Worm (Caenorhabditis elegans): Measurements from ENCODE around the gene Y54G2A.49.
A peak's percentile ranks its signal among the peaks of the same experiment; 100 is the strongest.
"Not testable (repeated sequence)": the region's sequence is repeated elsewhere in the genome, so short reads cannot be mapped to it uniquely, and the experiment has no call there.

The Y54G2A.49 gene

DNA sequence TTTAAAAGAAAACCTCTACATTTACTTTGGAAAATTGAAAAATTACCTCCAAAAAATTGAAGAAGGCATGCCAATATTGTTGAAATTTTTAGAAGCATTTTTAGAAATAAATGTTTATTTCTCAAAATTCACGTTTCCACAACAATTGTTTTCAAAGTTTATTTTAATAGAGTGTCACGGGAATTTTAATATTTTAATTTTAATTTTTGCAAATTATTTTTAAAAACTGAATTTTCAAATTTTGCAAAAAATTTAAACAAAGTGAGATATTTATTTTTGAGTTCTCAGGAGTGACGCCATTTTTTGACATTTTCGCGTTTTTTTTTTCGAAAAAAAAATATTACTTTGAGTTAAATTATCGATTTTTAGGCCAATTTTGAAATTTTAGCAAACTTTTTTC lies at the start of gene Y54G2A.49:
Gene Y54G2A.49, minus strand, starts transcription at position 101 of the 400 bp plus-strand sequence.
- TF ChIP-seq cog-1 (tag; optimal IDR thresholded peaks at IDR 0.05) (no peak), med-1 (GFP tag; optimal IDR thresholded peaks at IDR 0.05; ENCODE audit: insufficient read depth) (no peak), ztf-29 (GFP tag; IDR thresholded peaks at IDR 0.05) (no peak), ref-1 (GFP tag; conservative IDR thresholded peaks at IDR 0.05) (no peak), klf-2 (GFP tag; conservative IDR thresholded peaks at IDR 0.05) (no peak), flt-1 (GFP tag; IDR thresholded peaks at IDR 0.05) (no peak), T22C8.4 (GFP tag; IDR thresholded peaks at IDR 0.05) (no peak), tab-1 (GFP tag; IDR thresholded peaks at IDR 0.05) (no peak), ztf-23 (GFP tag; IDR thresholded peaks at IDR 0.05) (no peak)

DNA sequence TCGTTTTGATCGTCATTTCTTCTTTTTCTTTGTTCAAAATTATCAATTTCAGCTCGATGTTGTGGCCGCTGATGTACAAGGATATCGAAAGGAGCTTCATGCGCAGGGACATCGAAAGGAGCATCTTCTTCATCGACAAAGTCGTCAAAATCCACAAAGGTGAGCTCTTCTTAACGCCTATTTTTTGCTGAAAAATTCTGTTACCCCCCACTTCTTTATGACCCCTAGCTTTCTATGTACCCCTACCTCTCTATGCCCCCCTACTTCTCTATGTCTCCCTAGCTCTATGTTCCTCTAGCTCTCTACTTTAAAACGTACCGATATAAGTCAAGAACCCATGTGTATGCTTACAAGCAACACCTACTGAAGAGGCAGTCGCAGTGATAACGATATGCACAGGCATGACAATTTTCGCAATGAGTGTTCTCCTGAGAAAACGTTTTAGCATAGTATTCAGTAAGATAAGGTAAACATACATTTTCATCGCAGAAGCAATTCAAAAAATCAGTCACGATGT lies 44.6 kb upstream of the Y54G2A.49 start, which contains the start of gene Y54G2A.36:
Gene Y54G2A.36, plus strand, starts transcription at position 51 of the 517 bp plus-strand sequence.
- TF ChIP-seq flt-1 (GFP tag; IDR thresholded peaks at IDR 0.05) (no peak), ztf-23 (GFP tag; IDR thresholded peaks at IDR 0.05) (no peak), med-1 (GFP tag; optimal IDR thresholded peaks at IDR 0.05; ENCODE audit: insufficient read depth) (no peak), ztf-29 (GFP tag; IDR thresholded peaks at IDR 0.05) (no peak), tab-1 (GFP tag; IDR thresholded peaks at IDR 0.05) (no peak), ref-1 (GFP tag; conservative IDR thresholded peaks at IDR 0.05) (no peak), T22C8.4 (GFP tag; IDR thresholded peaks at IDR 0.05) (no peak), klf-2 (GFP tag; conservative IDR thresholded peaks at IDR 0.05) (no peak), cog-1 (tag; optimal IDR thresholded peaks at IDR 0.05) (no peak)

DNA sequence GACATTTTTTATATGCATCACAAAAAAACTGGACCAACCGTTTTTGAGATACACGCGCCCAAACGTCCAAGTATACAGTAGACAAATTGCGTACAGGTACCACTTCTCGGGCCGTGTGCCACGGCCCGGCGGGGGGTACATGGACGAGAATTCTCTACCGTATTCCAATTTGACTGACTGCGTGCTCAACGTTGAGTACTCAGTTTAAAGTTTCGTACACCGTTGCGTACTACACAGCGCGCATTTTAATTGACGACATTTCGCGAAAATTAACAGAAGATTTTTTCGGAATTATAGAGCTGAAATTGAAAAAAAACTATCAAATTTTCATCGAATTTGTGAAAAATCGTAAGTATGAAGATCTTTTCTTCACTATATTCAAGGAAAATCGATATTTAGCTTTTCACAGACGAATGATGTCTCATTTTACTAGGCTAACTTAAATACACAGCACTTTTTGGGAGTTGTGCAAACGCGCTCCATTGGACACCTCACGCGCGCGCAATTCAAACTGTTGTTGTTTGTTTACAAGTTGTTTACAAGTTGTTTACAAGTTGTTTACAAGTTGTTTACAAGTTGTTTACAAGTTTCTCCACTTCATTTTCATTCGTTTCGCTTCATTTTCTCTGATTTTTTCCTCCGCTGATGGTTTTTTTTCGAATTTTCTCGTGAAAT lies 43.1 kb upstream of the Y54G2A.49 start:
- TF ChIP-seq cog-1 (tag; optimal IDR thresholded peaks at IDR 0.05), result peak; percentile 14

DNA sequence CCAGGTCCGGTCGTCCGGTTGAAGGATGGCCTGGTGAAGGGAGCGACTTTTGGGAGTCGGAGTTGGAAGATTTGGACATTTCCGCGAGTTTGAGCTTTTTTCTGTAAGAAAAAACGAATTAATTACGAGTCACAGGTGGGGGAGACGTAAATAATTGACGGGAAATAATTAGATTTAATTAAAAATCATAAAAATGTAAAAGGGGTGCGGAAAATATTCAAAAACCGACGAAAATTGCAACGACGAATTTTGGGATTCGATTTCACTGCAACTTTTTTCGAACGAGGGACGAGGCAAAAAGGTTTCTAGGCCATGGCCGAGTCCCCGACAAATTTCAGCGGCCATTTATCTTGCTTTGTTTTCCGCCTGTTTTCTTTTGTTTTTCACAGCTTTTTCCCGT lies 41.6 kb upstream of the Y54G2A.49 start, which contains the start of gene Y54G2A.19:
Gene Y54G2A.19, minus strand, starts transcription at position 101 of the 400 bp plus-strand sequence.
- TF ChIP-seq T22C8.4 (GFP tag; IDR thresholded peaks at IDR 0.05); ztf-29 (GFP tag; IDR thresholded peaks at IDR 0.05); cog-1 (tag; optimal IDR thresholded peaks at IDR 0.05): not testable (repeated sequence)

DNA sequence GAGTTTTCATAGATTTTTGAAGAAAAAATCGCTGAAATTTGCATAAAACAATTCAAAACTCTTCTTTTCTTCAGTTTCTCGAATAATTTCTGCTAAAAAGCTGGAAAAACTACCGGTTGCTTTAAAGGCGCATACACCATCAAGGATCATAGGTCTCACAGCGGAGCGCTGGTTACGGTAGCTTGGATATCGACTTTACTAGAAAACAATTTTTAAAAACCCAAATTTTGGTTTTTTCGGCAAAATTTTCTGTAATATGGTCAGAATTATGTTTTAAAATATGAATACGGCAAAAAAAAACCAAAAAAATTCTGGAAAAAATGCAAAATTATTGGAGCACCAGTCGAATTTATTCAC lies 40.4 kb upstream of the Y54G2A.49 start:
- TF ChIP-seq tab-1 (GFP tag; IDR thresholded peaks at IDR 0.05) (no peak), T22C8.4 (GFP tag; IDR thresholded peaks at IDR 0.05) (no peak), ztf-23 (GFP tag; IDR thresholded peaks at IDR 0.05) (no peak), med-1 (GFP tag; optimal IDR thresholded peaks at IDR 0.05; ENCODE audit: insufficient read depth) (no peak), ztf-29 (GFP tag; IDR thresholded peaks at IDR 0.05) (no peak)

DNA sequence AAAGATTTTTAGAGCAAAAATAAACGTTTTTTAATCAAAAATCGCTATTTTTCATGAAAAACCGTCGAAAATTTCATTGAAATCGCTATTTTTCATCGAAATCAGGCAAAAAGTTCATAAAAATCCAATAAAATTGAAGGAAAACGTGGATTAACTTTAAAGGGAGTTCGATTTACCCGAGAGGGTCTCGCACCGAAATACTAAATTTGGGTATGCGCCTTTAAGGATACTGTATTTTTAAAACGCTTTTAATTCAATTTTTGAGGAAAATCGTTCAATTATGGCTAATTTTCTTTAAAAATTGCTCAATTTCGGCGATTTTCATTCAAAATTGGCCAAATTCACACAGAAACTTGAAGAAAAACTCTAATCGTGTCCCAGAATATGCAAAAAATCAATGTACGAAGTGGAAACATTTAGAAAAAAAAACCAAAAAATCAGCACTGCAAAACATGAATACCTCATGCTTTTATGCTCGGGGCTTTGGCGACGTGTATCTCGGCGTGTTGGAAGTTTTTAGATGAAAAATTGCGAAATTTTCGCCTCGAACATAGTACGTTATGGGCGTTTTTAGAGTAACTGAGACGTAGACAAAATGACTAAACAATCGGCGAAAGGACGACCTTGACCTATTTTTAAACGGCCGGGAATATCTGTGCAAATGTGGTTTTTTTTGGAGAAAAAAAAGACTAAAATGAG lies 39.9 kb upstream of the Y54G2A.49 start:
- TF ChIP-seq ztf-29 (GFP tag; IDR thresholded peaks at IDR 0.05), result no peak

DNA sequence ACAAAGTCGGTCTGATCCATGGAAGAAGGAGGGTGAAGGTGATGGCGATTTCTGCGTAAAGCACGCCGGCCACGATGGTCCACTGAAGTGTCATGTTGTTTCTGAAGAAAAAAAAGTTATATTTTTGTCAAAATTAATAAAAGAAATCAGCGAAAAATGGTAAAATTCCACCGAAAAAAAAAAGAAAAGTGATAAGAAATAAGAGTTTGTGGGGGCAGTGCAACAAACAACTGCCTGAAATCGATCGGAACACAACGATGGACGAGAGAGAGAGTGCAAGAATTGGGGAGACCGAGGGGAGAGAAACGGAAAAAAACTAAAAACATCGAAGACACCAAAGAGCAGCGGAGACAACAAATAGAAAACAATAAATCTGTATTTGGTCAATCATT lies 39.3 kb upstream of the Y54G2A.49 start, which contains the start of gene Y54G2A.18:
Gene Y54G2A.18, minus strand, starts transcription at position 101 of the 392 bp plus-strand sequence.
- no peak for TF ChIP-seq ztf-29 (GFP tag; IDR thresholded peaks at IDR 0.05)
- no peak for TF ChIP-seq cog-1 (tag; optimal IDR thresholded peaks at IDR 0.05)
- no peak for TF ChIP-seq T22C8.4 (GFP tag; IDR thresholded peaks at IDR 0.05)
- no peak for TF ChIP-seq flt-1 (GFP tag; IDR thresholded peaks at IDR 0.05)
- no peak for TF ChIP-seq klf-2 (GFP tag; conservative IDR thresholded peaks at IDR 0.05)
- no peak for TF ChIP-seq tab-1 (GFP tag; IDR thresholded peaks at IDR 0.05)
- no peak for TF ChIP-seq med-1 (GFP tag; optimal IDR thresholded peaks at IDR 0.05; ENCODE audit: insufficient read depth)
- no peak for TF ChIP-seq ref-1 (GFP tag; conservative IDR thresholded peaks at IDR 0.05)
- TF ChIP-seq ztf-23 (GFP tag; IDR thresholded peaks at IDR 0.05), result no peak

DNA sequence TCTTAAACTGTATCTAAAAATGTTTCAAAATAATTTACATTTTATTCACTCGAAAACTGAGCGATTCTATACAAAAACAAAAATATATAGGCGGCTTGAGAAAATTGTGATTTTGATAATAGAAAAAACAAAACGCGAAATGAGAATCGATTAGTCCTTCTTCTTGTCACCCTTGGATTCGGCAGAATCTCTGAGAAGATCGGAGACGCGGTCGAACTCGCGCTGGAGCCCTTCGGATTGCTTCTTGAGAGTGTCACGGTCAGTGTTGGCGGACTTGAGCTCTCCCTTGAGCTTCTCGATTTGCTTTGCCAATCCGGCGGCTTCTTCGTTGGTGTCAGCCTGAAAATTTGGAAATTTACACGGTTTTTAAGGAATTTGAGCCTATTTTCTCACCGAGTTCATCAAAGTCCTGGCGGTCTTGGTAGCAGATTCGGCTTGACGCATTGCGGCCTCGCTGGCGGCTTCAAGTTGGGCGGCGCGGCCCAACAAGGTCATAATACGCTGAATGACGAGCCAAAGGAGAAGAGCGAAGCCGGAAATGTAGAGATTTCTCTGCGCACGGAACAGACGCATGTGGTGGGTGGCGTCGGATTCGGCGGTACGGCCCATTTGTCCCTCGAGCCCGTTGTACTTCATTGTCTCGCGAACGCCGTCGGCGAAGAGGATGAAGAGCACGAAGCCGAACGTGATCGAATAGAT lies 38.6 kb upstream of the Y54G2A.49 start:
- TF ChIP-seq ref-1 (GFP tag; conservative IDR thresholded peaks at IDR 0.05) (no peak), ztf-29 (GFP tag; IDR thresholded peaks at IDR 0.05) (no peak), med-1 (GFP tag; optimal IDR thresholded peaks at IDR 0.05; ENCODE audit: insufficient read depth) (no peak), T22C8.4 (GFP tag; IDR thresholded peaks at IDR 0.05) (no peak), flt-1 (GFP tag; IDR thresholded peaks at IDR 0.05) (no peak), tab-1 (GFP tag; IDR thresholded peaks at IDR 0.05) (no peak), ztf-23 (GFP tag; IDR thresholded peaks at IDR 0.05) (no peak), cog-1 (tag; optimal IDR thresholded peaks at IDR 0.05) (no peak), klf-2 (GFP tag; conservative IDR thresholded peaks at IDR 0.05) (no peak)

DNA sequence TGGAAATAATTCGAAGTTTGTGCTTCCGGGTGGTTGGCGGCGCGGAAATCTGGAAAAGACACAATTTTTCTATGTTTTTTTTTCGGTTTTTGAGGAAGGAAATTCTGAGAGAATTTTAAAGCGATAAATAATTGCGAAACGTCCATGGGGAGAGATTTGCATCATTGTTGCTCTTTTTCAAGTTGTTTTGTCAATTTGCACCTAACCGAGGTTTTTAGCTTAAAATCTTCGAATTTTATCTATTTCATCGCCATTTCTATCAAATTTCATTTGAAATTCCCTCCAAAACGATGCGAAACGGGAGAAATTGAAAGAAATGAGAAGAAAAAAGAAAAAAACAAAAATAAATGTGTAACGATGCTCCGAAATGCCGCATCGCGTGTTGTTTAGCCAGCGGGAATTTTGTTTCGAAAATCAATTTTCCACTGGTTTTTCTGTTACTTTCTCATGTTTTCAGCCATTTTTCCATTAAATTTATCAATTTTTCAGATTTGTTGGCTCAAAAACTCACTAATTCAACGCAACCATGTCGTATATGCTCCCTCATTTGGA lies 37.4 kb upstream of the Y54G2A.49 start, which contains the start of the genes nprt-1 and dib-1:
Gene nprt-1, minus strand, starts transcription at position 51 of the 552 bp plus-strand sequence.
Gene dib-1, plus strand, starts transcription at position 482 of the 552 bp plus-strand sequence.
- no peak for TF ChIP-seq klf-2 (GFP tag; conservative IDR thresholded peaks at IDR 0.05)
- TF ChIP-seq tab-1 (GFP tag; IDR thresholded peaks at IDR 0.05), result no peak
- no peak for TF ChIP-seq T22C8.4 (GFP tag; IDR thresholded peaks at IDR 0.05)
- TF ChIP-seq ref-1 (GFP tag; conservative IDR thresholded peaks at IDR 0.05), result no peak
- no peak for TF ChIP-seq flt-1 (GFP tag; IDR thresholded peaks at IDR 0.05)

Data from whole organism, midembryonic.